Worm (Caenorhabditis elegans) whole organism, L4 larva: ENCODE measurements around the gene W03G11.2.

Experiments
- F10B5.3 ChIP-seq: sonication (generic microtip); optimal IDR thresholded peaks from 2 replicates; lab custom pipeline; 2016; ENCODE audit warnings: mild to moderate bottlenecking, missing genetic modification characterization, missing compliant biosample characterization
- F26F4.8 ChIP-seq: fragments of 200-800 bp; sonication (Bioruptor generic); conservative IDR thresholded peaks from 2 replicates; pipeline ENCODE4 v1.3.6; 2022; ENCODE audit warnings: missing genetic modification characterization, missing compliant biosample characterization
- T20F7.1 ChIP-seq: fragments of 200-800 bp; sonication (Bioruptor generic); optimal IDR thresholded peaks from 2 replicates; lab custom pipeline; 2018; ENCODE audit warnings: mild to moderate bottlenecking, missing genetic modification characterization, missing compliant biosample characterization
- ama-1 ChIP-seq: fragments of 150-350 bp; optimal IDR thresholded peaks from 2 replicates; lab custom pipeline; 2014; ENCODE audit warnings: inconsistent platforms, mixed read lengths
- dmd-8 ChIP-seq: fragments of 200-800 bp; sonication (Bioruptor generic); IDR thresholded peaks from 2 replicates; pipeline ENCODE4 v1.3.6; 2022; ENCODE audit warnings: missing genetic modification characterization, missing compliant biosample characterization
- egl-27 ChIP-seq: sonication (generic microtip); optimal IDR thresholded peaks from 3 replicates; lab custom pipeline; 2017; ENCODE audit warnings: missing biosample characterization, missing genetic modification reagents, missing genetic modification characterization
- fkh-10 ChIP-seq: fragments of 150-350 bp; optimal IDR thresholded peaks from 2 replicates; lab custom pipeline; 2014; ENCODE audit warnings: missing biosample characterization, missing genetic modification reagents, missing genetic modification characterization
- jun-1 ChIP-seq: fragments of 150-350 bp; optimal IDR thresholded peaks from 2 replicates; lab custom pipeline; 2014; ENCODE audit warnings: missing biosample characterization, missing genetic modification reagents, missing genetic modification characterization
- lin-13 ChIP-seq: fragments of 150-350 bp; optimal IDR thresholded peaks from 2 replicates; lab custom pipeline; 2014; ENCODE audit warnings: missing biosample characterization, missing genetic modification reagents, missing genetic modification characterization
- mdt-29 ChIP-seq: fragments of 200-800 bp; sonication (Bioruptor generic); IDR thresholded peaks from 2 replicates; pipeline ENCODE4 v1.3.6; 2022; ENCODE audit warnings: missing genetic modification reagents, missing genetic modification characterization, missing compliant biosample characterization
- mxl-2 ChIP-seq: fragments of 200-800 bp; sonication (Bioruptor generic); conservative IDR thresholded peaks from 2 replicates; pipeline ENCODE4 v1.3.6; 2022; ENCODE audit warnings: missing genetic modification reagents, missing genetic modification characterization, missing compliant biosample characterization
- nhr-77 ChIP-seq: fragments of 150-350 bp; optimal IDR thresholded peaks from 2 replicates; lab custom pipeline; 2014; ENCODE audit warnings: missing biosample characterization, missing genetic modification characterization
- pha-4 ChIP-seq, 2 experiments: fragments of 150-350 bp in 1 of 2; fragments of 200-800 bp in 1 of 2; sonication (Bioruptor generic) in 1 of 2; IDR thresholded peaks in 1 of 2; optimal IDR thresholded peaks in 1 of 2; 2 replicates each; pipeline versions ENCODE4 v1.3.6 to Lab custom; 2014 to 2022; ENCODE audit warnings: missing genetic modification characterization in 2 of 2, missing genetic modification reagents in 2 of 2, missing biosample characterization in 1 of 2, missing compliant biosample characterization in 1 of 2
- zfp-2 ChIP-seq: sonication (generic microtip); optimal IDR thresholded peaks from 2 replicates; lab custom pipeline; 2016; ENCODE audit warnings: mild to moderate bottlenecking, missing genetic modification characterization, missing compliant biosample characterization

DNA sequence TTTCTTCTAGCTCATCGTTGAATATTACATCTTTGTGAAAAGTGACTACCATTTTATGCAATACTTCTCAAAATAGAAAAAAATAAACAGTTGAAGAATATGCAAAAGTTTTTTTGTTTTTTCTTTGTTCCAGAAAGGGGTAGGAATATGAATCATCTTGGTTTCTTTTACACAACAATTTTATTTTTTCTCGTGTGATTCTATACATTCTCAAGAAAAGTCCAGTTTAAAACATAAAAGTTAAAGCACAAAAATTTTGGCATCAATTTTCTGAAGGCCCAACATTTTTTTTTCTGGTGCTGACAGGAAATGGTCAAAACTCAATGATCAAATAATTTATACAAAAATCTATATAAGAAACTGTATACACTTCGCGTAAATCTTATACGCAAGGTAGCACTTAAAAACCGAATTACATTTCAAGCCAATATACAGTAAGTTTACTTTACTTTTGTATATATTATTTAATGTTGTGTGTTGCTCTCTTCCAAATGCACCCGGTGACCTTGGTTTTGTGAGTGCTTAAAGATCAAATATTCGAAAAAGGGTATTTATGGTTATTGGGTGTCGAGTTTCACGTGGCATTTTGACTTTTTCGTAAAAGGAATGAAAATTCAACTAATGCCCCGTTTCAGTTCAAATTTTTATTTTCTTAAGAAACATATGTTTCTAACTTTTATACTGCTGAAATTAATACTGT lies at the start of gene W03G11.2, which contains the start of gene lgc-13:
- TF ChIP-seq F10B5.3 (tag; lab: Kevin White, UChicago) (no peak), nhr-77 (no peak), F26F4.8 (GFP tag; lab: Robert Waterston, UW) (no peak), ama-1 (lab: Kevin White, UChicago) (no peak), dmd-8 (GFP tag; lab: Robert Waterston, UW) (no peak), zfp-2 (tag; lab: Kevin White, UChicago) (no peak), lin-13 (GFP tag; lab: Kevin White, UChicago) (no peak), jun-1 (tag; lab: Kevin White, UChicago) (no peak), mdt-29 (GFP tag; lab: Robert Waterston, UW) (no peak), mxl-2 (no peak), fkh-10 (GFP tag; lab: Kevin White, UChicago) (no peak), T20F7.1 (GFP tag; lab: Kevin White, UChicago) (no peak), pha-4 (GFP tag; IDR thresholded peaks at IDR 0.05; lab: Robert Waterston, UW) (no peak), pha-4 (tag; optimal IDR thresholded peaks at IDR 0.05; lab: Kevin White, UChicago) (no peak), egl-27 (no peak)
